Worm (Caenorhabditis elegans) whole organism, young adult: ENCODE results near the gene W09G10.9.
A peak's percentile ranks its signal among the peaks of the same experiment; 100 is the strongest.
"Not testable (repeated sequence)": the region's sequence is repeated elsewhere in the genome, so short reads cannot be mapped to it uniquely, and the experiment has no call there.

Experiments used
- B0019.2 ChIP-seq: fragments of 200-800 bp; sonication (Bioruptor generic); conservative IDR thresholded peaks from 2 replicates; pipeline ENCODE4 v1.3.6; 2022; ENCODE audit warnings: missing genetic modification reagents, missing genetic modification characterization, missing compliant biosample characterization
- C06A6.2 ChIP-seq: fragments of 200-800 bp; sonication (Bioruptor generic); conservative IDR thresholded peaks from 2 replicates; pipeline ENCODE4 v1.3.6; 2022; ENCODE audit warnings: missing genetic modification characterization, missing compliant biosample characterization
- C17E4.6 ChIP-seq: fragments of 200-800 bp; sonication (Bioruptor generic); IDR thresholded peaks from 2 replicates; pipeline ENCODE4 v1.3.6; 2022; ENCODE audit warnings: missing genetic modification reagents, missing genetic modification characterization, missing compliant biosample characterization
- D2030.7 ChIP-seq: fragments of 200-800 bp; sonication (Bioruptor generic); IDR thresholded peaks from 2 replicates; pipeline ENCODE4 v1.3.6; 2022; ENCODE audit warnings: missing genetic modification reagents, missing genetic modification characterization, missing compliant biosample characterization
- F10E7.11 ChIP-seq: sonication (generic microtip); optimal IDR thresholded peaks from 2 replicates; lab custom pipeline; 2017; ENCODE audit warnings: mild to moderate bottlenecking, missing genetic modification characterization, moderate library complexity, missing compliant biosample characterization
- F33H1.4 ChIP-seq: fragments of 200-800 bp; sonication (Bioruptor generic); IDR thresholded peaks from 2 replicates; pipeline ENCODE4 v1.3.6; 2022; ENCODE audit warnings: missing genetic modification reagents, missing genetic modification characterization, missing compliant biosample characterization
- F37B4.10 ChIP-seq: fragments of 200-800 bp; sonication (Bioruptor generic); IDR thresholded peaks from 2 replicates; pipeline ENCODE4 v1.3.6; 2022; ENCODE audit warnings: missing genetic modification characterization, missing compliant biosample characterization
- F52B5.7 ChIP-seq: sonication (generic microtip); optimal IDR thresholded peaks from 2 replicates; lab custom pipeline; 2016; ENCODE audit warnings: mild to moderate bottlenecking, missing genetic modification characterization, missing compliant biosample characterization
- F55B11.4 ChIP-seq: sonication (generic microtip); optimal IDR thresholded peaks from 2 replicates; lab custom pipeline; 2016; ENCODE audit warnings: missing compliant biosample characterization, missing genetic modification characterization, borderline replicate concordance; ENCODE audit not compliant: insufficient read depth
- K11D2.4 ChIP-seq: fragments of 200-800 bp; sonication (Bioruptor generic); IDR thresholded peaks from 2 replicates; pipeline ENCODE4 v1.3.6; 2022; ENCODE audit warnings: missing genetic modification reagents, missing genetic modification characterization, missing compliant biosample characterization
- K12H6.12 ChIP-seq: fragments of 200-800 bp; sonication (Bioruptor generic); optimal IDR thresholded peaks from 2 replicates; lab custom pipeline; 2018; ENCODE audit warnings: mild to moderate bottlenecking, missing genetic modification characterization, missing compliant biosample characterization
- Y67H2A.10 ChIP-seq: fragments of 200-800 bp; sonication (Bioruptor generic); conservative IDR thresholded peaks from 2 replicates; pipeline ENCODE4 v1.3.6; 2022; ENCODE audit warnings: missing genetic modification reagents, missing genetic modification characterization, missing compliant biosample characterization
- Y79H2A.3 ChIP-seq: fragments of 200-800 bp; sonication (Bioruptor generic); conservative IDR thresholded peaks from 2 replicates; pipeline ENCODE4 v1.3.6; 2022; ENCODE audit warnings: missing genetic modification reagents, missing genetic modification characterization, missing compliant biosample characterization
- ZK185.1 ChIP-seq: sonication (generic microtip); optimal IDR thresholded peaks from 2 replicates; lab custom pipeline; 2016; ENCODE audit warnings: mild to moderate bottlenecking, missing genetic modification characterization, missing compliant biosample characterization; ENCODE audit not compliant: poor library complexity, severe bottlenecking
- akir-1 ChIP-seq: fragments of 200-800 bp; sonication (Bioruptor generic); optimal IDR thresholded peaks from 2 replicates; lab custom pipeline; 2018; ENCODE audit warnings: mild to moderate bottlenecking, missing genetic modification characterization, moderate library complexity, missing compliant biosample characterization
- cebp-2 ChIP-seq: fragments of 200-800 bp; sonication (Bioruptor generic); IDR thresholded peaks from 2 replicates; pipeline ENCODE4 v1.3.6; 2022; ENCODE audit warnings: missing genetic modification characterization, missing compliant biosample characterization
- ceh-100 ChIP-seq: fragments of 200-800 bp; sonication (Bioruptor generic); IDR thresholded peaks from 2 replicates; pipeline ENCODE4 v1.3.6; 2022; ENCODE audit warnings: missing genetic modification reagents, missing genetic modification characterization, missing compliant biosample characterization
- ceh-27 ChIP-seq: fragments of 200-800 bp; sonication (Bioruptor generic); optimal IDR thresholded peaks from 2 replicates; lab custom pipeline; 2018; ENCODE audit warnings: mild to moderate bottlenecking, missing genetic modification characterization, moderate library complexity, missing compliant biosample characterization
- ceh-58 ChIP-seq: fragments of 200-800 bp; sonication (Bioruptor generic); IDR thresholded peaks from 2 replicates; pipeline ENCODE4 v1.3.6; 2022; ENCODE audit warnings: missing genetic modification characterization, missing compliant biosample characterization
- ceh-91 ChIP-seq: fragments of 200-800 bp; sonication (Bioruptor generic); IDR thresholded peaks from 2 replicates; pipeline ENCODE4 v1.3.6; 2022; ENCODE audit warnings: missing genetic modification reagents, missing genetic modification characterization, missing compliant biosample characterization
- dox-1 ChIP-seq: fragments of 200-800 bp; sonication (Bioruptor generic); IDR thresholded peaks from 2 replicates; pipeline ENCODE4 v1.3.6; 2022; ENCODE audit warnings: missing genetic modification reagents, missing genetic modification characterization, missing compliant biosample characterization
- egl-18 ChIP-seq: fragments of 200-800 bp; sonication (Bioruptor generic); IDR thresholded peaks from 2 replicates; pipeline ENCODE4 v1.3.6; 2022; ENCODE audit warnings: missing genetic modification reagents, missing genetic modification characterization, missing compliant biosample characterization
- egrh-3 ChIP-seq: fragments of 200-800 bp; sonication (Bioruptor generic); IDR thresholded peaks from 2 replicates; pipeline ENCODE4 v1.3.6; 2022; ENCODE audit warnings: missing genetic modification reagents, missing genetic modification characterization, missing compliant biosample characterization
- ekl-4 ChIP-seq: fragments of 200-800 bp; sonication (Bioruptor generic); IDR thresholded peaks from 2 replicates; pipeline ENCODE4 v1.3.6; 2022; ENCODE audit warnings: missing genetic modification reagents, missing genetic modification characterization, missing compliant biosample characterization
- fkh-3 ChIP-seq: sonication (generic microtip); optimal IDR thresholded peaks from 2 replicates; lab custom pipeline; 2016; ENCODE audit warnings: mild to moderate bottlenecking, missing genetic modification characterization, missing compliant biosample characterization
- gei-17 ChIP-seq: fragments of 200-800 bp; sonication (Bioruptor generic); optimal IDR thresholded peaks from 2 replicates; lab custom pipeline; 2018; ENCODE audit warnings: mild to moderate bottlenecking, missing genetic modification characterization, missing compliant biosample characterization
- hmg-1.2 ChIP-seq: fragments of 200-800 bp; sonication (Bioruptor generic); IDR thresholded peaks from 2 replicates; pipeline ENCODE4 v1.3.6; 2022; ENCODE audit warnings: missing genetic modification reagents, missing genetic modification characterization, missing compliant biosample characterization
- lag-1 ChIP-seq: fragments of 200-800 bp; sonication (Bioruptor generic); IDR thresholded peaks from 2 replicates; pipeline ENCODE4 v1.3.6; 2022; ENCODE audit warnings: missing genetic modification reagents, missing genetic modification characterization, missing compliant biosample characterization
- let-526 ChIP-seq: fragments of 200-800 bp; sonication (Bioruptor generic); IDR thresholded peaks from 2 replicates; pipeline ENCODE4 v1.3.6; 2022; ENCODE audit warnings: missing genetic modification reagents, missing genetic modification characterization, missing compliant biosample characterization
- lin-40 ChIP-seq: sonication (generic microtip); optimal IDR thresholded peaks from 2 replicates; lab custom pipeline; 2016; ENCODE audit warnings: missing genetic modification characterization, mild to moderate bottlenecking, missing compliant biosample characterization, missing genotype, missing genetic modification reagents
- lsl-1 ChIP-seq: fragments of 200-800 bp; sonication (Bioruptor generic); optimal IDR thresholded peaks from 2 replicates; lab custom pipeline; 2018; ENCODE audit warnings: mild to moderate bottlenecking, missing genetic modification characterization, moderate library complexity, missing compliant biosample characterization
- madf-6 ChIP-seq: fragments of 200-800 bp; sonication (Bioruptor generic); IDR thresholded peaks from 2 replicates; pipeline ENCODE4 v1.3.6; 2022; ENCODE audit warnings: missing genetic modification reagents, missing genetic modification characterization, missing compliant biosample characterization
- madf-8 ChIP-seq: fragments of 200-800 bp; sonication (Bioruptor generic); conservative IDR thresholded peaks from 2 replicates; pipeline ENCODE4 v1.3.6; 2022; ENCODE audit warnings: missing genetic modification reagents, missing genetic modification characterization, missing compliant biosample characterization
- mcd-1 ChIP-seq: fragments of 200-800 bp; sonication (Bioruptor generic); IDR thresholded peaks from 2 replicates; pipeline ENCODE4 v1.3.6; 2022; ENCODE audit warnings: missing genetic modification reagents, missing genetic modification characterization, missing compliant biosample characterization
- mel-28 ChIP-seq: sonication (generic microtip); optimal IDR thresholded peaks from 2 replicates; lab custom pipeline; 2016; ENCODE audit warnings: borderline replicate concordance, mild to moderate bottlenecking, missing genetic modification characterization, missing compliant biosample characterization
- mes-4 ChIP-seq: sonication (generic microtip); optimal IDR thresholded peaks from 2 replicates; lab custom pipeline; 2016; ENCODE audit warnings: missing genotype, missing genetic modification characterization, missing compliant biosample characterization
- nfya-2 ChIP-seq: fragments of 200-800 bp; sonication (Bioruptor generic); IDR thresholded peaks from 2 replicates; pipeline ENCODE4 v1.3.6; 2022; ENCODE audit warnings: missing genetic modification reagents, missing genetic modification characterization, missing compliant biosample characterization
- nfyb-1 ChIP-seq: fragments of 200-800 bp; sonication (Bioruptor generic); IDR thresholded peaks from 2 replicates; pipeline ENCODE4 v1.3.6; 2022; ENCODE audit warnings: missing genetic modification reagents, missing genetic modification characterization, missing compliant biosample characterization
- nhr-179 ChIP-seq: sonication (generic microtip); optimal IDR thresholded peaks from 2 replicates; lab custom pipeline; 2016; ENCODE audit warnings: mild to moderate bottlenecking, missing genetic modification characterization, missing compliant biosample characterization
- pha-4 ChIP-seq: fragments of 150-350 bp; sonication (generic microtip); optimal IDR thresholded peaks from 2 replicates; lab custom pipeline; 2014; ENCODE audit warnings: missing biosample characterization, missing genetic modification reagents, missing genetic modification characterization
- sdz-38 ChIP-seq: sonication (generic microtip); optimal IDR thresholded peaks from 2 replicates; lab custom pipeline; 2016; ENCODE audit warnings: missing genotype, missing genetic modification characterization, missing compliant biosample characterization
- snpc-1.1 ChIP-seq: sonication (generic microtip); optimal IDR thresholded peaks from 2 replicates; lab custom pipeline; 2017; ENCODE audit warnings: missing genetic modification characterization, mild to moderate bottlenecking, missing compliant biosample characterization, antibody characterized with exemption, moderate library complexity, missing genotype, missing genetic modification reagents; ENCODE audit not compliant: insufficient read depth
- snpc-4 ChIP-seq, 5 experiments: fragments of 150-350 bp in 1 of 5; sonication (generic microtip) in 4 of 5; optimal IDR thresholded peaks; 2 replicates each; lab custom pipeline; 2014 to 2018; ENCODE audit warnings: missing genetic modification characterization in 5 of 5, missing biosample characterization in 3 of 5, antibody characterized with exemption in 2 of 5, mild to moderate bottlenecking in 2 of 5, missing compliant biosample characterization in 2 of 5, missing genotype in 2 of 5, moderate library complexity in 2 of 5, missing genetic modification reagents in 1 of 5
- somi-1 ChIP-seq: fragments of 200-800 bp; sonication (Bioruptor generic); optimal IDR thresholded peaks from 2 replicates; lab custom pipeline; 2018; ENCODE audit warnings: mild to moderate bottlenecking, missing genetic modification characterization, missing compliant biosample characterization
- tbp1 ChIP-seq: fragments of 200-800 bp; sonication (Bioruptor generic); optimal IDR thresholded peaks from 2 replicates; lab custom pipeline; 2018; ENCODE audit warnings: mild to moderate bottlenecking, missing genetic modification characterization, missing compliant biosample characterization
- ztf-18 ChIP-seq: sonication (generic microtip); optimal IDR thresholded peaks from 2 replicates; lab custom pipeline; 2016; ENCODE audit warnings: missing genotype, mild to moderate bottlenecking, missing genetic modification characterization, missing compliant biosample characterization
- ztf-26 ChIP-seq: sonication (generic microtip); optimal IDR thresholded peaks from 2 replicates; lab custom pipeline; 2017; ENCODE audit warnings: missing genetic modification characterization, missing compliant biosample characterization

The W09G10.9 gene

ce11 chrII:3518961-3519544 is 2.5 kb upstream of the W09G10.9 start, which contains the start of gene clec-126 (continued):
- TF ChIP-seq lag-1 (GFP tag; lab: Robert Waterston, UW) (no peak), F37B4.10 (GFP tag; lab: Robert Waterston, UW) (0 out of 2 replicates have a peak, but pooled peaks have one; percentile 10), fkh-3 (tag; lab: Kevin White, UChicago) (peak; percentile 42), hmg-1.2 (GFP tag; lab: Robert Waterston, UW) (peak; percentile 77), Y79H2A.3 (GFP tag; lab: Robert Waterston, UW) (no peak), B0019.2 (0 out of 2 replicates have a peak, but pooled peaks have one; percentile 6), akir-1 (GFP tag; lab: Kevin White, UChicago) (no peak), somi-1 (GFP tag; lab: Kevin White, UChicago) (peak; percentile 77), tbp1 (peak; percentile 92), gei-17 (GFP tag; lab: Kevin White, UChicago) (peak; percentile 73), K12H6.12 (tag; lab: Kevin White, UChicago) (peak; percentile 62), lsl-1 (peak; percentile 66), ZK185.1 (peak; percentile 62), egl-18 (GFP tag; lab: Robert Waterston, UW) (no peak), ekl-4 (peak; percentile 83), sdz-38 (tag; lab: Kevin White, UChicago) (no peak), ceh-27 (peak; percentile 45), mel-28 (tag; lab: Kevin White, UChicago) (no peak), cebp-2 (no peak), F52B5.7 (tag; lab: Kevin White, UChicago) (peak; percentile 51), ztf-18 (tag; lab: Kevin White, UChicago) (peak; percentile 77), nhr-179 (tag; lab: Kevin White, UChicago) (peak; percentile 53), mes-4 (tag; lab: Kevin White, UChicago) (peak; percentile 77), snpc-1.1 (peak; percentile 73), pha-4 (peak; percentile 11), F10E7.11 (no peak), nfyb-1 (GFP tag; lab: Robert Waterston, UW) (peak; percentile 89), F55B11.4 (no peak), D2030.7 (GFP tag; lab: Robert Waterston, UW) (peak; percentile 89), C06A6.2 (GFP tag; lab: Robert Waterston, UW) (peak; percentile 50; the same call in 1 of the 2 replicates), ceh-58 (GFP tag; lab: Robert Waterston, UW) (no peak), nfya-2 (no peak)

- TF ChIP-seq ceh-100 (GFP tag; lab: Robert Waterston, UW) = peak; percentile 68
- peak; percentile 76 for TF ChIP-seq dox-1 (GFP tag; lab: Robert Waterston, UW)
- TF ChIP-seq ceh-27 = peak; percentile 72
- peak; percentile 52 for TF ChIP-seq madf-6 (GFP tag; lab: Robert Waterston, UW)
- peak; percentile 84 for TF ChIP-seq nfyb-1 (GFP tag; lab: Robert Waterston, UW)
- 0 out of 2 replicates have a peak, but pooled peaks have one; percentile 9 for TF ChIP-seq Y67H2A.10 (GFP tag; lab: Robert Waterston, UW)
- peak; percentile 50; the same call in 1 of the 2 replicates for TF ChIP-seq F33H1.4 (GFP tag; lab: Robert Waterston, UW)
- TF ChIP-seq egrh-3 = 0 out of 2 replicates have a peak, but pooled peaks have one; percentile 17
- peak; percentile 5 for TF ChIP-seq ztf-26 (tag; lab: Kevin White, UChicago)
- peak; percentile 90 for TF ChIP-seq K11D2.4 (GFP tag; lab: Robert Waterston, UW)
- peak; percentile 52; the same call in 1 of the 2 replicates for TF ChIP-seq let-526
- TF ChIP-seq madf-8 (GFP tag; lab: Robert Waterston, UW) = 0 out of 2 replicates have a peak, but pooled peaks have one; percentile 14
- peak; percentile 96 for TF ChIP-seq mcd-1 (GFP tag; lab: Robert Waterston, UW)
- TF ChIP-seq ceh-91 = peak; percentile 38; the same call in 1 of the 2 replicates
- peak; percentile 68; the same call in 1 of the 2 replicates for TF ChIP-seq egl-18 (GFP tag; lab: Robert Waterston, UW)
- TF ChIP-seq snpc-4 (GFP tag; optimal IDR thresholded peaks at IDR 0.05; lab: Kevin White, UChicago) = not testable (repeated sequence)
- TF ChIP-seq snpc-4 (tag; optimal IDR thresholded peaks at IDR 0.05; lab: Kevin White, UChicago) = peak in 2 of 4 experiments; percentile 23 to 43
- peak; percentile 51; the same call in 1 of the 2 replicates for TF ChIP-seq B0019.2
- TF ChIP-seq tbp1 = peak; percentile 47
- TF ChIP-seq C17E4.6 (GFP tag; lab: Robert Waterston, UW) = 0 out of 2 replicates have a peak, but pooled peaks have one; percentile 20
- TF ChIP-seq lin-40 (tag; lab: Kevin White, UChicago) = peak; percentile 68
Measured at ce11 chrII:3523547-3523946, 1.9 kb downstream of the W09G10.9 start.
